5 worm cellular contexts compared by ENCODE assay signal in the genomic region with DNA sequence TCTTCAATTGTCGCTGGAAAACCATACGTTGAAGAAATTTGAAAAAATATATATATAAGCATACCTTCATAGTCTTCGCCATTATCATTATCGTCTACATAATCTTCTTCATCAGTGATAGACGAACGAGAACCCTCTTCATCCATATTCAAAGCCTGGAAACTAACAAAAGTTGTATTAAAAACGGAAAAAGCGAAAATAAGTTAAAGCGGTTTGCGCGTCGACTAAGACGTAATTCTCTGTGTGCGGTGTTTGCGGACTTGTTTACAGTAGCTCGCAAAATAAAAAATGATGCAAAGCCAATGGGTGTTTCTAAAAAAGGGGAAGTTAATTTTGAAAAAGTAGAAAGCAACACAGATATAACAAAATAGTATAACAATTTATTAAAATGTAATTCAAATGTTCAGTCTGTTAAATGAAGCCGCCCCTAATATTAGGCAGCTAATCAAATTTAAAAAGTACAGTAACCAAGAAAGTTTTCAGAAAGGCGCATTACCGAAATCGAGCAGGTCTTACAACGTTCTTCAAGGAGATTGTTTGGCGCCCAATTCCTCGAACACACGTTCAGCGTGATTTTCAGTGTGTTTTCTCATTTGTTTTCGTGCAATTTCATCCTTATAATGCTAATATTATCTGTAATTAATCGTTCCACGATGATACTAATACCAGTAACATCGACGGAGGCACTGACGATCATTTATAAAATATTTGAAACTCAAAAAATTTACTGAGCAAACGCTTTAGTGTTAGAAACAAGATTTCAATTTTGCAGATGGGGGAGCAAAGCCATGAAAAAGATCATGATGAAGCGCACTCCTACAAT.
TF ChIP-seq lines count a peak whose summit lies in the region.

A gene (minus strand): TSS at position 162 of the 823 bp plus-strand sequence.
A gene (plus strand): TSS at position 773 of the 823 bp plus-strand sequence.

TF ChIP-seq in whole organism, L1 larva, 84 proteins besides CTCF, POLR2A, EP300 and RAD21 (continued from another document):
- TF ChIP-seq efl-1 (optimal IDR thresholded peaks at IDR 0.05; lab: Kevin White, UChicago) (peak; percentile 39 to 43), efl-1 (GFP tag; optimal IDR thresholded peaks at IDR 0.05 in 1 of 2; lab: Kevin White, UChicago) (peak; percentile 50 to 55), F16B12.6 (tag; optimal IDR thresholded peaks at IDR 0.05; lab: Kevin White, UChicago) (peak; percentile 81)

TF ChIP-seq in whole organism, L2 larva, 48 proteins besides CTCF, POLR2A, EP300 and RAD21 (continued from another document):
- TF ChIP-seq ztf-1 (GFP tag; conservative IDR thresholded peaks at IDR 0.05; lab: Robert Waterston, UW), result no peak
- TF ChIP-seq C34F6.9 (tag; optimal IDR thresholded peaks at IDR 0.05; lab: Kevin White, UChicago), result peak; percentile 56
- TF ChIP-seq lsy-2 (tag; optimal IDR thresholded peaks at IDR 0.05; lab: Kevin White, UChicago), result peak; percentile 41 to 96
- peak; percentile 76 for TF ChIP-seq nhr-129 (tag; optimal IDR thresholded peaks at IDR 0.05; lab: Kevin White, UChicago)
- no peak for TF ChIP-seq peb-1 (tag; optimal IDR thresholded peaks at IDR 0.05; lab: Kevin White, UChicago)
- TF ChIP-seq F13H6.1 (tag; optimal IDR thresholded peaks at IDR 0.05; lab: Kevin White, UChicago), result no peak
TF ChIP-seq in whole organism, L2 larva: peak in this region for 5.

TF ChIP-seq in whole organism, L3 larva, 47 proteins besides CTCF, POLR2A, EP300 and RAD21 (continued from another document):
- TF ChIP-seq ceh-9 (tag; optimal IDR thresholded peaks at IDR 0.05; lab: Kevin White, UChicago), result no peak
- TF ChIP-seq pha-4 (tag; optimal IDR thresholded peaks at IDR 0.05; lab: Kevin White, UChicago), result no peak
- TF ChIP-seq nhr-25 (tag; optimal IDR thresholded peaks at IDR 0.05; lab: Kevin White, UChicago), result peak; percentile 14
- no peak for TF ChIP-seq hmg-11 (tag; optimal IDR thresholded peaks at IDR 0.05; lab: Kevin White, UChicago)

TF ChIP-seq in whole organism, L4 larva, 104 proteins besides CTCF, POLR2A, EP300 and RAD21 (continued from another document):
- TF ChIP-seq snpc-4 (tag; optimal IDR thresholded peaks at IDR 0.05; lab: Kevin White, UChicago), result no peak
- no peak for TF ChIP-seq R02D3.7 (tag; optimal IDR thresholded peaks at IDR 0.05; lab: Kevin White, UChicago)
- no peak for TF ChIP-seq dpl-1 (GFP tag; optimal IDR thresholded peaks at IDR 0.05; lab: Kevin White, UChicago)
- no peak for TF ChIP-seq nhr-41 (GFP tag; IDR thresholded peaks at IDR 0.05; lab: Robert Waterston, UW)
- no peak for TF ChIP-seq nhr-28 (tag; optimal IDR thresholded peaks at IDR 0.05; lab: Kevin White, UChicago)
- TF ChIP-seq unc-62 (GFP tag; optimal IDR thresholded peaks at IDR 0.05 in 1 of 2; lab: Kevin White, UChicago), result peak in 1 of 2 experiments; percentile 55
- TF ChIP-seq unc-62 (tag; optimal IDR thresholded peaks at IDR 0.05; lab: Kevin White, UChicago), result no peak
- peak in 1 of 2 experiments; percentile 96 for TF ChIP-seq lsy-2 (tag; optimal IDR thresholded peaks at IDR 0.05; lab: Kevin White, UChicago)
- TF ChIP-seq nhr-42 (GFP tag; IDR thresholded peaks at IDR 0.05; lab: Robert Waterston, UW), result no peak
- TF ChIP-seq lir-3 (tag; optimal IDR thresholded peaks at IDR 0.05; lab: Kevin White, UChicago), result no peak
- TF ChIP-seq aha-1 (tag; lab: Kevin White, UChicago), result no peak
TF ChIP-seq in whole organism, L4 larva: peak in this region for 5.

TF ChIP-seq in whole organism, young adult, 124 proteins besides CTCF, POLR2A, EP300 and RAD21 (continued from another document):
- peak; percentile 87 for TF ChIP-seq F33H1.4 (GFP tag; IDR thresholded peaks at IDR 0.05; lab: Robert Waterston, UW)
- TF ChIP-seq F49E8.2 (tag; optimal IDR thresholded peaks at IDR 0.05; lab: Kevin White, UChicago; ENCODE audit: insufficient read depth), result peak; percentile 58
- peak; percentile 96 for TF ChIP-seq lsl-1 (GFP tag; optimal IDR thresholded peaks at IDR 0.05; lab: Kevin White, UChicago)
- TF ChIP-seq ztf-28 (GFP tag; IDR thresholded peaks at IDR 0.05; lab: Robert Waterston, UW), result 0 out of 2 replicates have a peak, but pooled peaks have one; percentile 4
